Worm (Caenorhabditis elegans) whole organism, L1 larva: ENCODE results near the gene clec-50.

Source experiments
- lin-15B ChIP-seq: fragments of 150-350 bp; sonication (generic microtip); optimal IDR thresholded peaks from 3 replicates; lab custom pipeline; 2014; ENCODE audit warnings: missing biosample characterization, missing genetic modification characterization
- mdl-1 ChIP-seq, 2 experiments: fragments of 150-350 bp; optimal IDR thresholded peaks; 2 replicates each; lab custom pipeline; 2014 to 2017; ENCODE audit warnings: missing biosample characterization in 2 of 2, missing genetic modification characterization in 2 of 2, inconsistent platforms in 1 of 2
- unc-62 ChIP-seq: fragments of 150-350 bp; optimal IDR thresholded peaks from 2 replicates; lab custom pipeline; 2014; ENCODE audit warnings: missing biosample characterization, missing genetic modification reagents, missing genetic modification characterization
- zag-1 ChIP-seq: fragments of 150-350 bp; optimal IDR thresholded peaks from 2 replicates; lab custom pipeline; 2014; ENCODE audit warnings: missing biosample characterization, missing genetic modification characterization

- TF ChIP-seq mdl-1 (tag; optimal IDR thresholded peaks at IDR 0.05; lab: Kevin White, UChicago) (no peak), lin-15B (tag; lab: Kevin White, UChicago) (no peak), unc-62 (GFP tag; lab: Kevin White, UChicago) (no peak), zag-1 (tag; lab: Kevin White, UChicago) (no peak)
Observed at ce11 chrV:19779220-19779619, 24.1 kb upstream of the clec-50 start.
